Worm (Caenorhabditis elegans) whole organism, L1 larva: ENCODE data around the gene W02G9.4.

Experiments used
- C04F5.9 ChIP-seq: sonication (generic microtip); optimal IDR thresholded peaks from 2 replicates; lab custom pipeline; 2016; ENCODE audit warnings: missing genetic modification characterization, missing compliant biosample characterization
- C34B4.2 ChIP-seq: sonication (generic microtip); optimal IDR thresholded peaks from 2 replicates; lab custom pipeline; 2017; ENCODE audit warnings: mild to moderate bottlenecking, missing genetic modification characterization, missing compliant biosample characterization
- Y116A8C.19 ChIP-seq: sonication (generic microtip); optimal IDR thresholded peaks from 2 replicates; lab custom pipeline; 2016; ENCODE audit warnings: missing compliant biosample characterization, missing genetic modification characterization, borderline replicate concordance
- ama-1 ChIP-seq: fragments of 150-350 bp; optimal IDR thresholded peaks from 2 replicates; lab custom pipeline; 2014
- ceh-63 ChIP-seq: fragments of 200-800 bp; sonication (Bioruptor generic); optimal IDR thresholded peaks from 2 replicates; lab custom pipeline; 2018; ENCODE audit warnings: mild to moderate bottlenecking, missing genetic modification characterization, missing compliant biosample characterization
- ceh-8 ChIP-seq: fragments of 200-800 bp; sonication (Bioruptor generic); optimal IDR thresholded peaks from 2 replicates; lab custom pipeline; 2018; ENCODE audit warnings: mild to moderate bottlenecking, missing genetic modification characterization, moderate library complexity, missing compliant biosample characterization
- ceh-88 ChIP-seq: fragments of 200-800 bp; sonication (Bioruptor generic); IDR thresholded peaks from 2 replicates; pipeline ENCODE4 v1.3.6; 2022; ENCODE audit warnings: missing genetic modification characterization, missing compliant biosample characterization
- ces-1 ChIP-seq: fragments of 150-350 bp; optimal IDR thresholded peaks from 2 replicates; lab custom pipeline; 2014; ENCODE audit warnings: missing biosample characterization, missing genetic modification reagents, missing genetic modification characterization
- efl-1 ChIP-seq, 4 experiments: fragments of 150-350 bp; optimal IDR thresholded peaks in 3 of 4; peaks in 1 of 4; 1 replicate in 1 of 4; 2 replicates in 3 of 4; lab custom pipeline; 2014; ENCODE audit warnings: missing biosample characterization in 2 of 4, missing genetic modification characterization in 2 of 4, missing genetic modification reagents in 2 of 4
- efl-3 ChIP-seq: fragments of 200-800 bp; sonication (Bioruptor generic); optimal IDR thresholded peaks from 2 replicates; lab custom pipeline; 2018; ENCODE audit warnings: mild to moderate bottlenecking, missing genetic modification characterization, missing compliant biosample characterization
- egl-13 ChIP-seq: sonication (generic microtip); optimal IDR thresholded peaks from 2 replicates; lab custom pipeline; 2016; ENCODE audit warnings: missing genotype, missing genetic modification reagents, missing genetic modification characterization, missing compliant biosample characterization
- elt-3 ChIP-seq, 6 experiments: fragments of 150-350 bp in 1 of 6; sonication (generic microtip); optimal IDR thresholded peaks; 2 replicates each; lab custom pipeline; 2017 to 2018; ENCODE audit warnings: missing biosample characterization in 6 of 6, missing genetic modification characterization in 6 of 6, inconsistent platforms in 1 of 6
- fkh-4 ChIP-seq: sonication (generic microtip); optimal IDR thresholded peaks from 2 replicates; lab custom pipeline; 2016; ENCODE audit warnings: missing compliant biosample characterization, missing genetic modification characterization, borderline replicate concordance
- grh-1 ChIP-seq: fragments of 200-800 bp; sonication (Bioruptor generic); IDR thresholded peaks from 2 replicates; pipeline ENCODE4 v1.3.6; 2022; ENCODE audit warnings: missing genetic modification reagents, missing genetic modification characterization, missing compliant biosample characterization
- hlh-17 ChIP-seq: fragments of 200-800 bp; sonication (Bioruptor generic); optimal IDR thresholded peaks from 2 replicates; lab custom pipeline; 2018; ENCODE audit warnings: missing genetic modification characterization, mild to moderate bottlenecking, missing compliant biosample characterization, moderate library complexity, borderline replicate concordance
- hpl-2 ChIP-seq: fragments of 150-350 bp; optimal IDR thresholded peaks from 2 replicates; lab custom pipeline; 2014; ENCODE audit warnings: missing biosample characterization, missing genetic modification reagents, missing genetic modification characterization
- irx-1 ChIP-seq: sonication (generic microtip); optimal IDR thresholded peaks from 2 replicates; lab custom pipeline; 2016; ENCODE audit warnings: missing genetic modification characterization, missing compliant biosample characterization
- isw-1 ChIP-seq: fragments of 200-800 bp; sonication (Bioruptor generic); IDR thresholded peaks from 2 replicates; pipeline ENCODE4 v1.3.6; 2022; ENCODE audit warnings: missing genetic modification characterization, missing compliant biosample characterization
- jun-1 ChIP-seq: fragments of 150-350 bp; optimal IDR thresholded peaks from 2 replicates; lab custom pipeline; 2014; ENCODE audit warnings: missing biosample characterization, missing genetic modification reagents, missing genetic modification characterization
- lin-14 ChIP-seq: fragments of 200-800 bp; sonication (Bioruptor generic); optimal IDR thresholded peaks from 2 replicates; lab custom pipeline; 2018; ENCODE audit warnings: mild to moderate bottlenecking, missing genetic modification characterization, moderate library complexity, missing compliant biosample characterization
- lin-35 ChIP-seq, 2 experiments: fragments of 150-350 bp; optimal IDR thresholded peaks; 2 replicates each; lab custom pipeline; 2014; ENCODE audit warnings: missing biosample characterization in 2 of 2, missing genetic modification characterization in 2 of 2, missing genetic modification reagents in 2 of 2
- lin-39 ChIP-seq: fragments of 150-350 bp; optimal IDR thresholded peaks from 2 replicates; lab custom pipeline; 2014; ENCODE audit warnings: missing biosample characterization, missing genetic modification reagents, missing genetic modification characterization
- lsy-2 ChIP-seq, 2 experiments: fragments of 150-350 bp; optimal IDR thresholded peaks; 2 replicates each; lab custom pipeline; 2014; ENCODE audit warnings: missing biosample characterization in 2 of 2, missing genetic modification characterization in 2 of 2
- mdl-1 ChIP-seq, 2 experiments: fragments of 150-350 bp; optimal IDR thresholded peaks; 2 replicates each; lab custom pipeline; 2014 to 2017; ENCODE audit warnings: missing biosample characterization in 2 of 2, missing genetic modification characterization in 2 of 2, inconsistent platforms in 1 of 2
- mep-1 ChIP-seq: fragments of 150-350 bp; optimal IDR thresholded peaks from 2 replicates; lab custom pipeline; 2014; ENCODE audit warnings: missing biosample characterization, missing genetic modification characterization
- nhr-11 ChIP-seq: fragments of 150-350 bp; optimal IDR thresholded peaks from 2 replicates; lab custom pipeline; 2014; ENCODE audit warnings: missing biosample characterization, missing genetic modification characterization
- nhr-12 ChIP-seq: sonication (generic microtip); optimal IDR thresholded peaks from 2 replicates; lab custom pipeline; 2017; ENCODE audit warnings: missing biosample characterization, missing genetic modification characterization
- nhr-237 ChIP-seq: fragments of 150-350 bp; optimal IDR thresholded peaks from 2 replicates; lab custom pipeline; 2014; ENCODE audit warnings: missing biosample characterization, missing genetic modification characterization
- nhr-28 ChIP-seq: fragments of 150-350 bp; optimal IDR thresholded peaks from 2 replicates; lab custom pipeline; 2014; ENCODE audit warnings: missing biosample characterization, missing genetic modification characterization
- nhr-47 ChIP-seq: sonication (generic microtip); optimal IDR thresholded peaks from 2 replicates; lab custom pipeline; 2016; ENCODE audit warnings: mild to moderate bottlenecking, missing genetic modification characterization, moderate library complexity, missing compliant biosample characterization
- nhr-71 ChIP-seq: sonication (generic microtip); optimal IDR thresholded peaks from 2 replicates; lab custom pipeline; 2016; ENCODE audit warnings: mild to moderate bottlenecking, missing genetic modification characterization, moderate library complexity, missing compliant biosample characterization
- nhr-76 ChIP-seq: sonication (generic microtip); optimal IDR thresholded peaks from 2 replicates; lab custom pipeline; 2017; ENCODE audit warnings: missing biosample characterization, missing genetic modification characterization
- nhr-77 ChIP-seq: fragments of 150-350 bp; optimal IDR thresholded peaks from 2 replicates; lab custom pipeline; 2014; ENCODE audit warnings: missing biosample characterization, missing genetic modification characterization
- nhr-84 ChIP-seq: sonication (generic microtip); optimal IDR thresholded peaks from 2 replicates; lab custom pipeline; 2017; ENCODE audit warnings: missing biosample characterization, missing genetic modification characterization
- nhr-85 ChIP-seq: sonication (generic microtip); peaks from one replicate; lab custom pipeline; 2016; ENCODE audit warnings: missing genetic modification characterization, inconsistent platforms, missing compliant biosample characterization
- pax-3 ChIP-seq: fragments of 200-800 bp; sonication (Bioruptor generic); optimal IDR thresholded peaks from 2 replicates; lab custom pipeline; 2018; ENCODE audit warnings: mild to moderate bottlenecking, missing genetic modification characterization, moderate library complexity, missing compliant biosample characterization
- pqm-1 ChIP-seq: sonication (generic microtip); optimal IDR thresholded peaks from 3 replicates; lab custom pipeline; 2017; ENCODE audit warnings: missing biosample characterization, missing genetic modification characterization
- snpc-4 ChIP-seq: fragments of 150-350 bp; optimal IDR thresholded peaks from 2 replicates; lab custom pipeline; 2014; ENCODE audit warnings: missing biosample characterization, missing genetic modification characterization
- snu-23 ChIP-seq: sonication (generic microtip); optimal IDR thresholded peaks from 2 replicates; lab custom pipeline; 2016; ENCODE audit warnings: missing genetic modification characterization, missing compliant biosample characterization
- sox-4 ChIP-seq: sonication (generic microtip); optimal IDR thresholded peaks from 2 replicates; lab custom pipeline; 2016; ENCODE audit warnings: missing genetic modification characterization, missing compliant biosample characterization
- sptf-1 ChIP-seq: fragments of 150-350 bp; optimal IDR thresholded peaks from 2 replicates; lab custom pipeline; 2014; ENCODE audit warnings: missing biosample characterization, missing genetic modification characterization
- tbx-2 ChIP-seq: sonication (generic microtip); optimal IDR thresholded peaks from 2 replicates; lab custom pipeline; 2016; ENCODE audit warnings: missing genetic modification characterization, missing compliant biosample characterization
- tlp-1 ChIP-seq: fragments of 150-350 bp; optimal IDR thresholded peaks from 2 replicates; lab custom pipeline; 2014; ENCODE audit warnings: missing biosample characterization, missing genetic modification characterization
- unc-62 ChIP-seq: fragments of 150-350 bp; optimal IDR thresholded peaks from 2 replicates; lab custom pipeline; 2014; ENCODE audit warnings: missing biosample characterization, missing genetic modification reagents, missing genetic modification characterization
- vab-15 ChIP-seq: sonication (generic microtip); optimal IDR thresholded peaks from 2 replicates; lab custom pipeline; 2017; ENCODE audit warnings: missing genotype, mild to moderate bottlenecking, missing genetic modification characterization, missing compliant biosample characterization
- xbp-1 ChIP-seq: sonication (generic microtip); optimal IDR thresholded peaks from 2 replicates; lab custom pipeline; 2016; ENCODE audit warnings: missing genetic modification characterization, missing compliant biosample characterization
- ztf-11 ChIP-seq, 2 experiments: sonication (generic microtip); optimal IDR thresholded peaks; 2 replicates each; lab custom pipeline; 2016 to 2017; ENCODE audit warnings: missing genetic modification characterization in 2 of 2, missing biosample characterization in 1 of 2, missing compliant biosample characterization in 1 of 2

W02G9.4 gene

DNA sequence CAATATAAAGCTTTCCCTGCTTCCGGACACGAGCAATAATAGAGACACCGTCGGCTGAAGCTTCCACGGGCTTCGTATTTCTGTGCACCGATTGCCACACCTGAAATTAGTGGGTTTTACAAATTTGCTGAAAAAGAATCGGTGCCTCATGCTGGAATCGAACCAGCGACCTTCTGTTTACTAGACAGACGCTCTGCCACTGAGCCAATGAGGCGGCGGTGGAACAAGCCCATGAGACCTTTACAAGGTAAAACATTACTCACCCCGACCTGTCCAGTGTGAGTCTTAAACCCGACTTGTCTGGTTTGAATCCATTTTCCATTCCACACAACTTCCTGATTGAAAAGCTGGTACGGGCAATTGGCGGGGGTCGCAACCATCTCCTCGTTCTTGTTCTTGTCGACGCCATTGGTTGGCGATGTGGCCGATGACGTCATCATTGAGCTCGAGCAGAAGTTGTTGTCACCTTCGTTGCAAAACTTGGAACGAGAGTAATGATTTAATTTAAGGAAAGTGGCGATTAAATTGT is 2.1 kb upstream of the W02G9.4 start, which contains the start of gene ndx-2:
TSS of gene ndx-2 (minus strand) at position 479 of the 529 bp plus-strand sequence.
- TF ChIP-seq nhr-47, result no peak
- TF ChIP-seq elt-3 (tag; optimal IDR thresholded peaks at IDR 0.05; lab: Kevin White, UChicago), result no peak
- TF ChIP-seq nhr-84 (tag; lab: Kevin White, UChicago), result no peak
- no peak for TF ChIP-seq snu-23
- TF ChIP-seq nhr-237 (tag; lab: Kevin White, UChicago), result no peak
- TF ChIP-seq, all 84 proteins: peak for 0

DNA sequence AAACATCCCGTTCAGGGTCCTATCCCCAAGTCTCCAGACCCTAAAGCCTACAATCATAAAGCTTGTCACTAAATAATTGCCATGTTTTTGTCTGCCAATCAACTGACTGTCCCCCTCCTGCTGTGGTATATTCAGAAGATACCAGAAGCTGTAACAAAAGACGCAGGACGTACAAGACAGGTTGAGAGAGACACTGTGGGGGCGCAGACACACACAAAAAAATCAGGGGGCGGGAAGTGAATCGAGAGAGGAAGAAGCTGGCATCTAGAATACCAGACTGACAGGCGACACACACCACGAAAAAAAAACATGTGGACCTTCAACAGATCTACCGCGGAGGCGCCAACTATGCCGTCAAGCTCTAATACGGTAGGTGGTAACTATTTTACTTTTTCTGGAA is 4.5 kb downstream of the W02G9.4 start, which contains the start of gene kel-8:
TSS of gene kel-8 (plus strand) at position 301 of the 400 bp plus-strand sequence.
- TF ChIP-seq ama-1 (no peak), unc-62 (no peak), C34B4.2 (tag; lab: Kevin White, UChicago) (no peak), mep-1 (tag; lab: Kevin White, UChicago) (no peak), elt-3 (tag; optimal IDR thresholded peaks at IDR 0.05; lab: Kevin White, UChicago) (no peak), efl-1 (optimal IDR thresholded peaks at IDR 0.05; lab: Kevin White, UChicago) (no peak), efl-1 (GFP tag; optimal IDR thresholded peaks at IDR 0.05 in 1 of 2; lab: Kevin White, UChicago) (peak in 1 of 2 experiments; percentile 50), lin-14 (GFP tag; lab: Kevin White, UChicago) (no peak)

DNA sequence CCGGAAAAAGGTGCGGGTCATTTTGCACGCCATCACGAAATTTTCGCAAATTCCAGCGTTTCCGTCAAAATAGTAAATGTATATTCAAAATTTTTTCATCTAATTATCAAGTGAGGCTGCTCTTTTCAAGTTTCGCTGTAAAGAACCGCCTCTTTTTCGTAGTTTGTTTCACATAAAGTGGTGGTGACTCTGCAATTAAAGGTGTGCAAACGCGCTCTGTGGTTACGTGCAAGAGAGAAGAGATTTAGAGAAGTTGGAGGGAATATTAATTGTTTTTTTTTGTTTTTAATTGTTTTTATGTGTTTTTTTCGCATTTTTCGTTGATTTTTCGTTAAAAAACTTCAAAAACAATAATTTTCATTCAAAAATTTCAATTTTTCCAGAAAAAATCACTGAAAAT is 5.9 kb downstream of the W02G9.4 start, which contains the start of gene W02G9.3:
TSS of gene W02G9.3 (plus strand) at position 384 of the 400 bp plus-strand sequence.
- TF ChIP-seq ztf-11 (tag; optimal IDR thresholded peaks at IDR 0.05; lab: Kevin White, UChicago) (peak in 1 of 2 experiments; percentile 40), nhr-28 (tag; lab: Kevin White, UChicago) (no peak), ceh-88 (GFP tag; lab: Robert Waterston, UW) (no peak), grh-1 (GFP tag; lab: Robert Waterston, UW) (no peak), pqm-1 (tag; lab: Kevin White, UChicago) (no peak), jun-1 (peak; percentile 47), sox-4 (tag; lab: Kevin White, UChicago) (peak; percentile 56), nhr-47 (peak; percentile 85), efl-3 (GFP tag; lab: Kevin White, UChicago) (no peak), egl-13 (tag; lab: Kevin White, UChicago) (peak; percentile 17), nhr-84 (tag; lab: Kevin White, UChicago) (no peak), lin-39 (tag; lab: Kevin White, UChicago) (peak; percentile 80), nhr-85 (tag; lab: Kevin White, UChicago) (peak; percentile 89), lin-14 (GFP tag; lab: Kevin White, UChicago) (peak; percentile 85), irx-1 (peak; percentile 69), ceh-63 (GFP tag; lab: Kevin White, UChicago) (no peak), ceh-8 (GFP tag; lab: Kevin White, UChicago) (peak; percentile 33), isw-1 (GFP tag; lab: Robert Waterston, UW) (peak; percentile 70), tbx-2 (tag; lab: Kevin White, UChicago) (peak; percentile 78), vab-15 (peak; percentile 99), efl-1 (optimal IDR thresholded peaks at IDR 0.05; lab: Kevin White, UChicago) (peak; percentile 86 to 94), efl-1 (GFP tag; optimal IDR thresholded peaks at IDR 0.05 in 1 of 2; lab: Kevin White, UChicago) (peak; percentile 90 to 99), hlh-17 (GFP tag; lab: Kevin White, UChicago) (no peak), nhr-11 (tag; lab: Kevin White, UChicago) (peak; percentile 82), pax-3 (tag; lab: Kevin White, UChicago) (peak; percentile 74), tlp-1 (no peak), nhr-71 (peak; percentile 92), snu-23 (peak; percentile 89), xbp-1 (tag; lab: Kevin White, UChicago) (peak; percentile 78), hpl-2 (GFP tag; lab: Kevin White, UChicago) (no peak), ces-1 (GFP tag; lab: Kevin White, UChicago) (no peak), Y116A8C.19 (tag; lab: Kevin White, UChicago) (no peak), nhr-12 (no peak), sptf-1 (tag; lab: Kevin White, UChicago) (no peak), nhr-77 (tag; lab: Kevin White, UChicago) (peak; percentile 69), nhr-76 (tag; lab: Kevin White, UChicago) (no peak), fkh-4 (tag; lab: Kevin White, UChicago) (peak; percentile 31), lin-35 (GFP tag; optimal IDR thresholded peaks at IDR 0.05; lab: Kevin White, UChicago) (peak; percentile 87 to 95), C04F5.9 (tag; lab: Kevin White, UChicago) (no peak), snpc-4 (tag; lab: Kevin White, UChicago) (peak; percentile 17), lsy-2 (tag; optimal IDR thresholded peaks at IDR 0.05; lab: Kevin White, UChicago) (peak; percentile 87 to 91), mdl-1 (tag; optimal IDR thresholded peaks at IDR 0.05; lab: Kevin White, UChicago) (peak in 1 of 2 experiments; percentile 61)
